Worm (Caenorhabditis elegans) whole organism, L2 larva: ENCODE measurements around the gene hmit-1.1.

Source experiments
- nhr-11 ChIP-seq: fragments of 150-350 bp; optimal IDR thresholded peaks from 2 replicates; lab custom pipeline; 2014; ENCODE audit warnings: missing biosample characterization, missing genetic modification characterization
- unc-39 ChIP-seq: fragments of 150-350 bp; optimal IDR thresholded peaks from 2 replicates; lab custom pipeline; 2014; ENCODE audit warnings: missing biosample characterization, missing genetic modification characterization

- no peak for TF ChIP-seq unc-39 (tag; lab: Kevin White, UChicago)
- TF ChIP-seq nhr-11 (tag; lab: Kevin White, UChicago) = no peak
Observed at ce11 chrV:18516496-18516895, at the start of gene hmit-1.1.
